Worm (Caenorhabditis elegans): ENCODE measurements around the gene C25H3.11.

DNA sequence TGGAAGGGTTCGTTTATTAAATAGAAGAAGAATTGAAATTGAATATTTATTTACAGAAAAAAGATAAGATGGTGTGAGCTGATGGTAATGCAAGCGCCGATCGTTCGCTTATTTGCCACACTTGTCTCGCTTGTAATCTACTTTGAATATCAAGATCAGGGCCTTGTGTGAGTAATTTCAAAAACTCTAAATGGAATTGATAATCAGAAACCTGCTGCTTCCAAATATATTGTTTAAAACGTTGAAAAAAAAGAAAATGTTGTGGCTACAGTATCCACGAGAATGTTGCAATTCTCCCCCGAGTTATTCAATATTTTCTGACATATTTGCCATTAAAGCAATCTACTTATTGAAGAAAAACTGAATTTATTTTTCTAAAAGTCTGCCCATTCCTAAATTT, 22.0 kb upstream of the C25H3.11 start:
- no peak for TF ChIP-seq nhr-76 (tag; optimal IDR thresholded peaks at IDR 0.05)
- no peak for TF ChIP-seq ztf-11 (tag; optimal IDR thresholded peaks at IDR 0.05)
